Worm (Caenorhabditis elegans): ENCODE data around the gene algn-9.

algn-9 gene

DNA sequence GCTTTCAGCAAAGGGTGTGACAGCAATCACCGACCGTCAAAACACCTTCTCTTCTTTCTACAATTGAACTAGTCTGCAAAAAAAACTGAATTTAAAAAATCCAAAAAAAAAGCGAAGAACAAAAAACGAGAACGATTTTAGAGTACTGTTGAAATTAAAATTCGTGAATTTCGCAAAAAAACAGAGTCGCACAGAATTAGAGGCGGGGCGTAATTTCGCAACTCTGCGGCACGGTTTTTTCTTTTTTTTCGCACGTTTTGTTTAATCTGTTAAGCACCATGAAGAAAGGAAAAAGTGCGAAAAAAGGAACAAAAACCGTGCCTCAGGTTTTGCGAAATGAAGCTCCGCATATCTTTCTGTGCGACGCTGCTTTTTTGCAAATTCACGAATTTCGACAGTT lies 29.2 kb upstream of the algn-9 start, which contains the start of gene mnk-1:
TSS of gene mnk-1 (minus strand) at position 73 of the 400 bp plus-strand sequence.
- TF ChIP-seq ceh-82 (tag; optimal IDR thresholded peaks at IDR 0.05) (no peak), aha-1 (tag) (peak; percentile 87)

DNA sequence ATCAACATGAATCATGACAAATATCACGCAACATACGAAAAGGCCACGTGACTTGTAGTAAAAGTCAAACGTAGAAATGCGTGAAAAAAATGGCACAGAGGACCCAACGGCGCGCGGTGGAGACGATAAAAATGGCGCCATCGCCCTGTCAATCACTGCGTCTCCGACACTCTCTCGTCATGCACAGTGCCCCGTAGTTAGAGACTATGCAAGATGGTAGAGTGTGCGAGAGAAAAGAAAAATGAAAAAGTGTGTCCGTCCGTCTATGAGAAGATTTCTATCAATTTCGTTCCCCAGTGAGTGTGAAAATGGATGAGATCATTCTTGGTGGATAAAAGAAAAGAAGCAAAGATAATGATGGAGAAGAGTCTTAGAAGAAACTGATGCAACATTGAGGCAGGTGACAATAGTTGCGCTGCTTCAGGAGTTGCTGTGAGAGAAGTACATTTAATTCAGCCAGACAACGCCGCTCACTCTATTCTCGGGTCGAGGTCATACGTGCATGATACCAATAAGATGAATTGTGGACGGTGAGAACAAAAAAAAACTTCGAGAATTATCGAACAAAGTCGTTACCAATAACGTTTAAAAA lies 28.6 kb upstream of the algn-9 start:
- TF ChIP-seq madf-9 (GFP tag; conservative IDR thresholded peaks at IDR 0.05) (0 out of 2 replicates have a peak, but pooled peaks have one; percentile 12), dmd-8 (GFP tag; IDR thresholded peaks at IDR 0.05) (no peak), ctbp-1 (GFP tag; IDR thresholded peaks at IDR 0.05) (0 out of 2 replicates have a peak, but pooled peaks have one; percentile 45), zfp-2 (tag; optimal IDR thresholded peaks at IDR 0.05) (no peak), ceh-82 (tag; optimal IDR thresholded peaks at IDR 0.05) (no peak), duxl-1 (tag; optimal IDR thresholded peaks at IDR 0.05; ENCODE audit: poor library complexity) (peak; percentile 57), spr-3 (GFP tag; optimal IDR thresholded peaks at IDR 0.05) (no peak), Y105C5A.15 (GFP tag; IDR thresholded peaks at IDR 0.05) (0 out of 2 replicates have a peak, but pooled peaks have one; percentile 13), madf-5 (GFP tag; IDR thresholded peaks at IDR 0.05) (no peak), pha-4 (GFP tag; IDR thresholded peaks at IDR 0.05) (no peak), pha-4 (tag; optimal IDR thresholded peaks at IDR 0.05) (no peak), mes-2 (tag; optimal IDR thresholded peaks at IDR 0.05; ENCODE audit: poor library complexity, severe bottlenecking) (peak; percentile 48), mxl-2 (GFP tag; conservative IDR thresholded peaks at IDR 0.05) (0 out of 2 replicates have a peak, but pooled peaks have one; percentile 8), ceh-32 (tag; optimal IDR thresholded peaks at IDR 0.05; ENCODE audit: poor library complexity) (no peak), lim-7 (GFP tag; IDR thresholded peaks at IDR 0.05) (no peak), F26F4.8 (GFP tag; conservative IDR thresholded peaks at IDR 0.05) (no peak), Y48G9A.11 (GFP tag; IDR thresholded peaks at IDR 0.05) (no peak), R02D3.7 (tag; optimal IDR thresholded peaks at IDR 0.05) (no peak), pqm-1 (tag; optimal IDR thresholded peaks at IDR 0.05) (peak; percentile 5), lin-29 (GFP tag; IDR thresholded peaks at IDR 0.05) (no peak; the same call in 1 of the 2 replicates), lin-39 (tag; optimal IDR thresholded peaks at IDR 0.05) (no peak), dmd-6 (GFP tag; IDR thresholded peaks at IDR 0.05) (peak; percentile 85), cey-2 (tag; optimal IDR thresholded peaks at IDR 0.05; ENCODE audit: borderline replicate concordance, insufficient read depth) (no peak), daf-19 (GFP tag; conservative IDR thresholded peaks at IDR 0.05) (0 out of 2 replicates have a peak, but pooled peaks have one; percentile 9), mdt-29 (GFP tag; IDR thresholded peaks at IDR 0.05) (peak; percentile 85), nhr-237 (tag; optimal IDR thresholded peaks at IDR 0.05) (no peak), attf-4 (tag; optimal IDR thresholded peaks at IDR 0.05) (no peak), nhr-76 (tag; optimal IDR thresholded peaks at IDR 0.05) (no peak), set-16 (GFP tag; IDR thresholded peaks at IDR 0.05) (no peak), zag-1 (tag; optimal IDR thresholded peaks at IDR 0.05) (no peak), arid-1 (GFP tag; conservative IDR thresholded peaks at IDR 0.05) (no peak; the same call in 1 of the 2 replicates), mep-1 (tag; optimal IDR thresholded peaks at IDR 0.05) (peak; percentile 72), nhr-28 (tag; optimal IDR thresholded peaks at IDR 0.05) (peak; percentile 73), zfp-3 (GFP tag; conservative IDR thresholded peaks at IDR 0.05) (peak; percentile 31), lin-38 (GFP tag; IDR thresholded peaks at IDR 0.05) (peak; percentile 48), daf-12 (tag; optimal IDR thresholded peaks at IDR 0.05) (no peak), lin-13 (GFP tag; optimal IDR thresholded peaks at IDR 0.05) (peak; percentile 44), F10B5.3 (tag; optimal IDR thresholded peaks at IDR 0.05) (no peak), nhr-41 (GFP tag; IDR thresholded peaks at IDR 0.05) (peak; percentile 52; the same call in 1 of the 2 replicates), fkh-10 (GFP tag; optimal IDR thresholded peaks at IDR 0.05) (no peak), zip-2 (tag; optimal IDR thresholded peaks at IDR 0.05) (no peak), skn-1 (tag; optimal IDR thresholded peaks at IDR 0.05) (no peak), lin-15B (tag; optimal IDR thresholded peaks at IDR 0.05) (no peak), gei-8 (GFP tag; optimal IDR thresholded peaks at IDR 0.05) (no peak), ZK337.2 (GFP tag; IDR thresholded peaks at IDR 0.05) (no peak), nhr-10 (tag; optimal IDR thresholded peaks at IDR 0.05) (peak; percentile 79), hmg-1.1 (GFP tag; IDR thresholded peaks at IDR 0.05) (peak; percentile 57; the same call in 1 of the 2 replicates)

Data from whole organism, L4 larva.